Worm (Caenorhabditis elegans) whole organism, L1 larva: Measurements from ENCODE around the gene puf-5.

Source experiments
- C16A3.4 ChIP-seq: fragments of 150-350 bp; optimal IDR thresholded peaks from 2 replicates; lab custom pipeline; 2014; ENCODE audit warnings: missing biosample characterization, missing genetic modification characterization
- Y116A8C.19 ChIP-seq: sonication (generic microtip); optimal IDR thresholded peaks from 2 replicates; lab custom pipeline; 2016; ENCODE audit warnings: missing compliant biosample characterization, missing genetic modification characterization, borderline replicate concordance
- aha-1 ChIP-seq: fragments of 150-350 bp; optimal IDR thresholded peaks from 2 replicates; lab custom pipeline; 2014; ENCODE audit warnings: missing biosample characterization, missing genetic modification characterization
- aly-2 ChIP-seq: fragments of 150-350 bp; optimal IDR thresholded peaks from 2 replicates; lab custom pipeline; 2014; ENCODE audit warnings: missing biosample characterization, missing genetic modification characterization
- ceh-63 ChIP-seq: fragments of 200-800 bp; sonication (Bioruptor generic); optimal IDR thresholded peaks from 2 replicates; lab custom pipeline; 2018; ENCODE audit warnings: mild to moderate bottlenecking, missing genetic modification characterization, missing compliant biosample characterization
- ceh-8 ChIP-seq: fragments of 200-800 bp; sonication (Bioruptor generic); optimal IDR thresholded peaks from 2 replicates; lab custom pipeline; 2018; ENCODE audit warnings: mild to moderate bottlenecking, missing genetic modification characterization, moderate library complexity, missing compliant biosample characterization
- ceh-82 ChIP-seq, 3 experiments: fragments of 150-350 bp in 1 of 3; sonication (generic microtip) in 2 of 3; optimal IDR thresholded peaks; 2 replicates each; lab custom pipeline; 2014 to 2017; ENCODE audit warnings: missing biosample characterization in 3 of 3, missing genetic modification characterization in 3 of 3
- ceh-88 ChIP-seq: fragments of 200-800 bp; sonication (Bioruptor generic); IDR thresholded peaks from 2 replicates; pipeline ENCODE4 v1.3.6; 2022; ENCODE audit warnings: missing genetic modification characterization, missing compliant biosample characterization
- ceh-90 ChIP-seq: sonication (generic microtip); optimal IDR thresholded peaks from 2 replicates; lab custom pipeline; 2016; ENCODE audit warnings: missing genetic modification characterization, missing compliant biosample characterization
- dsc-1 ChIP-seq: sonication (generic microtip); optimal IDR thresholded peaks from 2 replicates; lab custom pipeline; 2016; ENCODE audit warnings: mild to moderate bottlenecking, missing genetic modification characterization, missing compliant biosample characterization
- efl-1 ChIP-seq, 4 experiments: fragments of 150-350 bp; optimal IDR thresholded peaks in 3 of 4; peaks in 1 of 4; 1 replicate in 1 of 4; 2 replicates in 3 of 4; lab custom pipeline; 2014; ENCODE audit warnings: missing biosample characterization in 2 of 4, missing genetic modification characterization in 2 of 4, missing genetic modification reagents in 2 of 4
- efl-3 ChIP-seq: fragments of 200-800 bp; sonication (Bioruptor generic); optimal IDR thresholded peaks from 2 replicates; lab custom pipeline; 2018; ENCODE audit warnings: mild to moderate bottlenecking, missing genetic modification characterization, missing compliant biosample characterization
- elt-2 ChIP-seq: sonication (generic microtip); optimal IDR thresholded peaks from 2 replicates; lab custom pipeline; 2016; ENCODE audit warnings: missing genetic modification characterization, mild to moderate bottlenecking, inconsistent platforms, missing compliant biosample characterization, missing genetic modification reagents
- elt-3 ChIP-seq, 6 experiments: fragments of 150-350 bp in 1 of 6; sonication (generic microtip); optimal IDR thresholded peaks; 2 replicates each; lab custom pipeline; 2017 to 2018; ENCODE audit warnings: missing biosample characterization in 6 of 6, missing genetic modification characterization in 6 of 6, inconsistent platforms in 1 of 6
- ets-5 ChIP-seq: fragments of 200-800 bp; sonication (Bioruptor generic); IDR thresholded peaks from 2 replicates; pipeline ENCODE4 v1.3.6; 2022; ENCODE audit warnings: missing genetic modification characterization, missing compliant biosample characterization
- fkh-8 ChIP-seq: sonication (generic microtip); optimal IDR thresholded peaks from 2 replicates; lab custom pipeline; 2016; ENCODE audit warnings: mild to moderate bottlenecking, missing genetic modification characterization, missing compliant biosample characterization
- hlh-17 ChIP-seq: fragments of 200-800 bp; sonication (Bioruptor generic); optimal IDR thresholded peaks from 2 replicates; lab custom pipeline; 2018; ENCODE audit warnings: missing genetic modification characterization, mild to moderate bottlenecking, missing compliant biosample characterization, moderate library complexity, borderline replicate concordance
- hlh-4 ChIP-seq: sonication (generic microtip); optimal IDR thresholded peaks from 2 replicates; lab custom pipeline; 2016; ENCODE audit warnings: mild to moderate bottlenecking, missing genetic modification characterization, missing compliant biosample characterization
- hpl-2 ChIP-seq: fragments of 150-350 bp; optimal IDR thresholded peaks from 2 replicates; lab custom pipeline; 2014; ENCODE audit warnings: missing biosample characterization, missing genetic modification reagents, missing genetic modification characterization
- isw-1 ChIP-seq: fragments of 200-800 bp; sonication (Bioruptor generic); IDR thresholded peaks from 2 replicates; pipeline ENCODE4 v1.3.6; 2022; ENCODE audit warnings: missing genetic modification characterization, missing compliant biosample characterization
- jun-1 ChIP-seq: fragments of 150-350 bp; optimal IDR thresholded peaks from 2 replicates; lab custom pipeline; 2014; ENCODE audit warnings: missing biosample characterization, missing genetic modification reagents, missing genetic modification characterization
- lin-13 ChIP-seq: fragments of 150-350 bp; optimal IDR thresholded peaks from 2 replicates; lab custom pipeline; 2014; ENCODE audit warnings: missing biosample characterization, missing genetic modification reagents, missing genetic modification characterization
- lin-15B ChIP-seq: fragments of 150-350 bp; sonication (generic microtip); optimal IDR thresholded peaks from 3 replicates; lab custom pipeline; 2014; ENCODE audit warnings: missing biosample characterization, missing genetic modification characterization
- lin-35 ChIP-seq, 2 experiments: fragments of 150-350 bp; optimal IDR thresholded peaks; 2 replicates each; lab custom pipeline; 2014; ENCODE audit warnings: missing biosample characterization in 2 of 2, missing genetic modification characterization in 2 of 2, missing genetic modification reagents in 2 of 2
- lin-39 ChIP-seq: fragments of 150-350 bp; optimal IDR thresholded peaks from 2 replicates; lab custom pipeline; 2014; ENCODE audit warnings: missing biosample characterization, missing genetic modification reagents, missing genetic modification characterization
- lsy-2 ChIP-seq, 2 experiments: fragments of 150-350 bp; optimal IDR thresholded peaks; 2 replicates each; lab custom pipeline; 2014; ENCODE audit warnings: missing biosample characterization in 2 of 2, missing genetic modification characterization in 2 of 2
- mef-2 ChIP-seq: fragments of 150-350 bp; optimal IDR thresholded peaks from 2 replicates; lab custom pipeline; 2014; ENCODE audit warnings: missing biosample characterization, missing genetic modification characterization
- nhr-11 ChIP-seq: fragments of 150-350 bp; optimal IDR thresholded peaks from 2 replicates; lab custom pipeline; 2014; ENCODE audit warnings: missing biosample characterization, missing genetic modification characterization
- nhr-12 ChIP-seq: sonication (generic microtip); optimal IDR thresholded peaks from 2 replicates; lab custom pipeline; 2017; ENCODE audit warnings: missing biosample characterization, missing genetic modification characterization
- nhr-19 ChIP-seq: fragments of 200-800 bp; sonication (Bioruptor generic); conservative IDR thresholded peaks from 2 replicates; pipeline ENCODE4 v1.3.6; 2022; ENCODE audit warnings: missing genetic modification characterization, missing compliant biosample characterization
- nhr-20 ChIP-seq: sonication (generic microtip); optimal IDR thresholded peaks from 2 replicates; lab custom pipeline; 2016; ENCODE audit warnings: mild to moderate bottlenecking, missing genetic modification characterization, missing compliant biosample characterization
- nhr-237 ChIP-seq: fragments of 150-350 bp; optimal IDR thresholded peaks from 2 replicates; lab custom pipeline; 2014; ENCODE audit warnings: missing biosample characterization, missing genetic modification characterization
- nhr-28 ChIP-seq: fragments of 150-350 bp; optimal IDR thresholded peaks from 2 replicates; lab custom pipeline; 2014; ENCODE audit warnings: missing biosample characterization, missing genetic modification characterization
- nhr-47 ChIP-seq: sonication (generic microtip); optimal IDR thresholded peaks from 2 replicates; lab custom pipeline; 2016; ENCODE audit warnings: mild to moderate bottlenecking, missing genetic modification characterization, moderate library complexity, missing compliant biosample characterization
- nhr-71 ChIP-seq: sonication (generic microtip); optimal IDR thresholded peaks from 2 replicates; lab custom pipeline; 2016; ENCODE audit warnings: mild to moderate bottlenecking, missing genetic modification characterization, moderate library complexity, missing compliant biosample characterization
- nhr-76 ChIP-seq: sonication (generic microtip); optimal IDR thresholded peaks from 2 replicates; lab custom pipeline; 2017; ENCODE audit warnings: missing biosample characterization, missing genetic modification characterization
- nhr-84 ChIP-seq: sonication (generic microtip); optimal IDR thresholded peaks from 2 replicates; lab custom pipeline; 2017; ENCODE audit warnings: missing biosample characterization, missing genetic modification characterization
- nhr-85 ChIP-seq: sonication (generic microtip); peaks from one replicate; lab custom pipeline; 2016; ENCODE audit warnings: missing genetic modification characterization, inconsistent platforms, missing compliant biosample characterization
- nhr-90 ChIP-seq: sonication (generic microtip); optimal IDR thresholded peaks from 2 replicates; lab custom pipeline; 2016; ENCODE audit warnings: mild to moderate bottlenecking, missing genetic modification characterization, missing compliant biosample characterization; ENCODE audit not compliant: poor library complexity
- pag-3 ChIP-seq: sonication (generic microtip); optimal IDR thresholded peaks from 2 replicates; lab custom pipeline; 2017; ENCODE audit warnings: missing genetic modification characterization, mild to moderate bottlenecking, missing compliant biosample characterization, antibody characterized with exemption, borderline replicate concordance; ENCODE audit not compliant: insufficient read depth
- pax-3 ChIP-seq: fragments of 200-800 bp; sonication (Bioruptor generic); optimal IDR thresholded peaks from 2 replicates; lab custom pipeline; 2018; ENCODE audit warnings: mild to moderate bottlenecking, missing genetic modification characterization, moderate library complexity, missing compliant biosample characterization
- pqm-1 ChIP-seq: sonication (generic microtip); optimal IDR thresholded peaks from 3 replicates; lab custom pipeline; 2017; ENCODE audit warnings: missing biosample characterization, missing genetic modification characterization
- snpc-4 ChIP-seq: fragments of 150-350 bp; optimal IDR thresholded peaks from 2 replicates; lab custom pipeline; 2014; ENCODE audit warnings: missing biosample characterization, missing genetic modification characterization
- swsn-7 ChIP-seq: sonication (generic microtip); optimal IDR thresholded peaks from 2 replicates; lab custom pipeline; 2016; ENCODE audit warnings: missing genetic modification characterization, missing compliant biosample characterization
- tlp-1 ChIP-seq: fragments of 150-350 bp; optimal IDR thresholded peaks from 2 replicates; lab custom pipeline; 2014; ENCODE audit warnings: missing biosample characterization, missing genetic modification characterization
- unc-30 ChIP-seq: sonication (generic microtip); optimal IDR thresholded peaks from 2 replicates; lab custom pipeline; 2017; ENCODE audit warnings: missing biosample characterization, missing genetic modification characterization
- unc-62 ChIP-seq: fragments of 150-350 bp; optimal IDR thresholded peaks from 2 replicates; lab custom pipeline; 2014; ENCODE audit warnings: missing biosample characterization, missing genetic modification reagents, missing genetic modification characterization
- unc-86 ChIP-seq: sonication (generic microtip); optimal IDR thresholded peaks from 2 replicates; lab custom pipeline; 2016; ENCODE audit warnings: missing genetic modification characterization, missing compliant biosample characterization
- xbp-1 ChIP-seq: sonication (generic microtip); optimal IDR thresholded peaks from 2 replicates; lab custom pipeline; 2016; ENCODE audit warnings: missing genetic modification characterization, missing compliant biosample characterization
- ztf-11 ChIP-seq, 2 experiments: sonication (generic microtip); optimal IDR thresholded peaks; 2 replicates each; lab custom pipeline; 2016 to 2017; ENCODE audit warnings: missing genetic modification characterization in 2 of 2, missing biosample characterization in 1 of 2, missing compliant biosample characterization in 1 of 2
- ztf-4 ChIP-seq: fragments of 150-350 bp; optimal IDR thresholded peaks from 2 replicates; lab custom pipeline; 2014; ENCODE audit warnings: missing biosample characterization, missing genetic modification characterization

The puf-5 gene

DNA sequence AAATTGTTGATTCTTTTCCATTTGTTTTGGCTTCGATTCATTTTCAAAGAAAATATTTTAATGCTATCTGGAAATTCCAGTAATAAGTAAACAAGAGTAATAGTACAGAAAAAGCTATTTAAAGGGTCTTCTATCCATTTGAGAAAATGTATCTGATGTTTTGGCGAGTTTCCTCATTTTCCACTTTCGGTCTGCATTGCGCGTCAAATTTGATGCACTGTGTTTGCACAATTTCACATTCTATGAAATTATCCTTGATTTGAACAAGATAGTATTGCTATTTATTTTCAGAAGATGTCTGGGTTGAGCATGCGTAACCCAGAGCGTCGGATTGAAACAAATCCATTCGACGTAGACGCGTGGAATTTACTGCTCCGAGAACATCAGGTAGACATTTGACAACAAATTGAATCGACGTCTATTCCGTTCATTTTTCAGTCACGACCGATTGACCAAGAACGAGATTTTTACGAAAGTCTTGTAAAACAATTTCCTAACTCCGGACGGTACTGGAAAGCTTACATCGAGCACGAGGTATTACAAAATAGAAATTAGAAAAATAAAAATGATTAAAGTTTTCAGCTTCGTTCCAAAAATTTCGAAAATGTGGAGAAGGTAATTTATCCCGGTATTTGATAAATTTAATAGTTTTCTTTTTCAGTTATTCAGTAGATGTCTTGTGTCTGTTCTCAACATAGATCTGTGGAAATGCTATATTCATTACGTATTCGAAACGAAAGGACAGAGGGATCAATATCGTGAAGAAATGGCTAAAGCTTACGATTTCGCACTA lies 28.4 kb downstream of the puf-5 start, which contains the start of gene suf-1 (continued):
- TF ChIP-seq lin-35 (GFP tag; optimal IDR thresholded peaks at IDR 0.05; lab: Kevin White, UChicago) (peak; percentile 1 to 47), tlp-1 (tag; lab: Kevin White, UChicago) (no peak), nhr-47 (tag; lab: Kevin White, UChicago) (peak; percentile 39), nhr-76 (tag; lab: Kevin White, UChicago) (no peak), efl-3 (no peak), jun-1 (tag; lab: Kevin White, UChicago) (no peak), dsc-1 (tag; lab: Kevin White, UChicago) (peak; percentile 14), pqm-1 (no peak), nhr-85 (no peak), isw-1 (no peak), hlh-17 (GFP tag; lab: Kevin White, UChicago) (no peak), nhr-84 (tag; lab: Kevin White, UChicago) (no peak), lin-15B (tag; lab: Kevin White, UChicago) (no peak), fkh-8 (no peak), unc-62 (GFP tag; lab: Kevin White, UChicago) (no peak), lsy-2 (tag; optimal IDR thresholded peaks at IDR 0.05; lab: Kevin White, UChicago) (peak; percentile 43 to 85), lin-39 (tag; lab: Kevin White, UChicago) (no peak), unc-86 (no peak), nhr-20 (tag; lab: Kevin White, UChicago) (peak; percentile 30), nhr-71 (tag; lab: Kevin White, UChicago) (peak; percentile 45), ztf-11 (tag; optimal IDR thresholded peaks at IDR 0.05; lab: Kevin White, UChicago) (no peak), hpl-2 (no peak), ceh-8 (GFP tag; lab: Kevin White, UChicago) (no peak), mef-2 (tag; lab: Kevin White, UChicago) (no peak), efl-1 (optimal IDR thresholded peaks at IDR 0.05; lab: Kevin White, UChicago) (peak; percentile 50 to 51), efl-1 (GFP tag; optimal IDR thresholded peaks at IDR 0.05 in 1 of 2; lab: Kevin White, UChicago) (peak; percentile 42 to 92), nhr-90 (tag; lab: Kevin White, UChicago) (peak; percentile 42), nhr-12 (no peak), ets-5 (no peak), pag-3 (no peak), elt-2 (tag; lab: Kevin White, UChicago) (no peak), aly-2 (no peak), unc-30 (no peak), lin-13 (GFP tag; lab: Kevin White, UChicago) (no peak), ceh-90 (no peak), pax-3 (tag; lab: Kevin White, UChicago) (no peak), Y116A8C.19 (tag; lab: Kevin White, UChicago) (no peak), nhr-11 (no peak), aha-1 (tag; lab: Kevin White, UChicago) (no peak), hlh-4 (tag; lab: Kevin White, UChicago) (no peak), ztf-4 (no peak), ceh-88 (GFP tag; lab: Robert Waterston, UW) (no peak), snpc-4 (tag; lab: Kevin White, UChicago) (no peak), nhr-28 (no peak), ceh-82 (tag; optimal IDR thresholded peaks at IDR 0.05; lab: Kevin White, UChicago) (no peak), nhr-237 (tag; lab: Kevin White, UChicago) (no peak), nhr-19 (0 out of 2 replicates have a peak, but pooled peaks have one; percentile 18), xbp-1 (tag; lab: Kevin White, UChicago) (no peak), elt-3 (tag; optimal IDR thresholded peaks at IDR 0.05; lab: Kevin White, UChicago) (peak in 1 of 6 experiments; percentile 2), swsn-7 (tag; lab: Kevin White, UChicago) (peak; percentile 36), ceh-63 (GFP tag; lab: Kevin White, UChicago) (no peak), C16A3.4 (tag; lab: Kevin White, UChicago) (no peak)
